Fruit fly (Drosophila melanogaster) whole organism, prepupa: Measurements from ENCODE around the gene CG13360.

Experiments
- CG10669 ChIP-seq: fragments of 200-800 bp; sonication (Bioruptor generic); optimal IDR thresholded peaks from 3 replicates; lab custom pipeline; 2018; ENCODE audit warnings: missing biosample characterization, mild to moderate bottlenecking, missing genetic modification characterization, moderate library complexity
- CG6163 ChIP-seq: fragments of 200-800 bp; sonication (Bioruptor generic); IDR thresholded peaks from 3 replicates; pipeline ENCODE4 v1.3.6; 2022; ENCODE audit warnings: missing biosample characterization, missing genetic modification characterization
- CG8632 ChIP-seq: fragments of 200-800 bp; sonication (Bioruptor generic); optimal IDR thresholded peaks from 3 replicates; lab custom pipeline; 2016; ENCODE audit warnings: missing biosample characterization, missing genetic modification characterization
- Eip78C ChIP-seq: fragments of 200-800 bp; sonication (Bioruptor generic); peaks from one replicate; lab custom pipeline; 2016; ENCODE audit warnings: missing biosample characterization, missing genetic modification characterization
- Hr39 ChIP-seq: fragments of 200-800 bp; sonication (Bioruptor generic); optimal IDR thresholded peaks from 2 replicates; lab custom pipeline; 2016; ENCODE audit warnings: missing biosample characterization, missing genetic modification characterization
- Lpt ChIP-seq: fragments of 200-800 bp; sonication (Bioruptor generic); optimal IDR thresholded peaks from 3 replicates; lab custom pipeline; 2016; ENCODE audit warnings: missing biosample characterization, missing genetic modification characterization
- OdsH ChIP-seq: fragments of 200-800 bp; sonication (Bioruptor generic); optimal IDR thresholded peaks from 3 replicates; lab custom pipeline; 2016; ENCODE audit warnings: missing biosample characterization, missing genetic modification characterization
- cyc ChIP-seq: fragments of 200-800 bp; sonication (Bioruptor generic); optimal IDR thresholded peaks from 3 replicates; lab custom pipeline; 2016; ENCODE audit warnings: missing biosample characterization, missing genetic modification characterization
- eg ChIP-seq: fragments of 200-800 bp; sonication (Bioruptor generic); IDR thresholded peaks from 3 replicates; pipeline ENCODE4 v1.3.6; 2022; ENCODE audit warnings: missing biosample characterization, missing genetic modification characterization
- fd85E ChIP-seq: fragments of 200-800 bp; sonication (Bioruptor generic); optimal IDR thresholded peaks from 3 replicates; lab custom pipeline; 2016; ENCODE audit warnings: missing biosample characterization, missing genetic modification characterization
- lz ChIP-seq: fragments of 200-800 bp; sonication (Bioruptor generic); optimal IDR thresholded peaks from 3 replicates; lab custom pipeline; 2016; ENCODE audit warnings: missing biosample characterization, missing genetic modification characterization

dm6 chrX:774160-774700, 15.7 kb downstream of the CG13360 start:
- TF ChIP-seq CG10669 (no peak), Eip78C (GFP tag; lab: Kevin White, UChicago) (no peak), Lpt (GFP tag; lab: Kevin White, UChicago) (no peak), CG6163 (GFP tag; lab: Robert Waterston, UW) (no peak), Hr39 (GFP tag; lab: Kevin White, UChicago) (no peak), lz (GFP tag; lab: Kevin White, UChicago) (no peak), OdsH (GFP tag; lab: Kevin White, UChicago) (no peak), fd85E (no peak), eg (GFP tag; lab: Robert Waterston, UW) (no peak), cyc (GFP tag; lab: Kevin White, UChicago) (no peak), CG8632 (GFP tag; lab: Kevin White, UChicago) (no peak)
